Worm (Caenorhabditis elegans) whole organism, young adult: ENCODE data around the gene srw-21.

Experiments
- C06A6.2 ChIP-seq: fragments of 200-800 bp; sonication (Bioruptor generic); conservative IDR thresholded peaks from 2 replicates; pipeline ENCODE4 v1.3.6; 2022; ENCODE audit warnings: missing genetic modification characterization, missing compliant biosample characterization
- C17E4.6 ChIP-seq: fragments of 200-800 bp; sonication (Bioruptor generic); IDR thresholded peaks from 2 replicates; pipeline ENCODE4 v1.3.6; 2022; ENCODE audit warnings: missing genetic modification reagents, missing genetic modification characterization, missing compliant biosample characterization
- F23B12.7 ChIP-seq: sonication (generic microtip); optimal IDR thresholded peaks from 2 replicates; lab custom pipeline; 2017; ENCODE audit warnings: missing genetic modification characterization, mild to moderate bottlenecking, missing compliant biosample characterization, antibody characterized with exemption, moderate library complexity; ENCODE audit not compliant: insufficient read depth
- F33H1.4 ChIP-seq: fragments of 200-800 bp; sonication (Bioruptor generic); IDR thresholded peaks from 2 replicates; pipeline ENCODE4 v1.3.6; 2022; ENCODE audit warnings: missing genetic modification reagents, missing genetic modification characterization, missing compliant biosample characterization
- F37B4.10 ChIP-seq: fragments of 200-800 bp; sonication (Bioruptor generic); IDR thresholded peaks from 2 replicates; pipeline ENCODE4 v1.3.6; 2022; ENCODE audit warnings: missing genetic modification characterization, missing compliant biosample characterization
- F49E8.2 ChIP-seq: sonication (generic microtip); optimal IDR thresholded peaks from 3 replicates; lab custom pipeline; 2017; ENCODE audit warnings: missing genetic modification characterization, mild to moderate bottlenecking, missing compliant biosample characterization, antibody characterized with exemption, moderate library complexity; ENCODE audit not compliant: insufficient read depth
- F55B11.4 ChIP-seq: sonication (generic microtip); optimal IDR thresholded peaks from 2 replicates; lab custom pipeline; 2016; ENCODE audit warnings: missing compliant biosample characterization, missing genetic modification characterization, borderline replicate concordance; ENCODE audit not compliant: insufficient read depth
- F57C9.4 ChIP-seq: sonication (generic microtip); optimal IDR thresholded peaks from 2 replicates; lab custom pipeline; 2017; ENCODE audit warnings: mild to moderate bottlenecking, missing genetic modification characterization, missing compliant biosample characterization
- Y67H2A.10 ChIP-seq: fragments of 200-800 bp; sonication (Bioruptor generic); conservative IDR thresholded peaks from 2 replicates; pipeline ENCODE4 v1.3.6; 2022; ENCODE audit warnings: missing genetic modification reagents, missing genetic modification characterization, missing compliant biosample characterization
- ama-1 ChIP-seq, 3 experiments: fragments of 150-350 bp in 1 of 3; sonication (generic microtip) in 2 of 3; optimal IDR thresholded peaks; 2 replicates each; lab custom pipeline; 2014 to 2018; ENCODE audit warnings: missing biosample characterization in 2 of 3, missing genetic modification characterization in 2 of 3, missing genetic modification reagents in 2 of 3
- attf-6 ChIP-seq: fragments of 200-800 bp; sonication (Bioruptor generic); IDR thresholded peaks from 2 replicates; pipeline ENCODE4 v1.3.6; 2022; ENCODE audit warnings: missing genetic modification reagents, missing genetic modification characterization, missing compliant biosample characterization
- bed-1 ChIP-seq: fragments of 200-800 bp; sonication (Bioruptor generic); IDR thresholded peaks from 2 replicates; pipeline ENCODE4 v1.3.6; 2022; ENCODE audit warnings: missing genetic modification reagents, missing genetic modification characterization, missing compliant biosample characterization
- bed-2 ChIP-seq: fragments of 200-800 bp; sonication (Bioruptor generic); IDR thresholded peaks from 2 replicates; pipeline ENCODE4 v1.3.6; 2022; ENCODE audit warnings: missing genetic modification reagents, missing genetic modification characterization, missing compliant biosample characterization
- ceh-40 ChIP-seq: fragments of 200-800 bp; sonication (Bioruptor generic); IDR thresholded peaks from 2 replicates; pipeline ENCODE4 v1.3.6; 2022; ENCODE audit warnings: missing genetic modification characterization, missing compliant biosample characterization
- ceh-58 ChIP-seq: fragments of 200-800 bp; sonication (Bioruptor generic); IDR thresholded peaks from 2 replicates; pipeline ENCODE4 v1.3.6; 2022; ENCODE audit warnings: missing genetic modification characterization, missing compliant biosample characterization
- ceh-79 ChIP-seq: sonication (generic microtip); optimal IDR thresholded peaks from 2 replicates; lab custom pipeline; 2017; ENCODE audit warnings: mild to moderate bottlenecking, missing genetic modification characterization, missing compliant biosample characterization
- chd-7 ChIP-seq: sonication (generic microtip); optimal IDR thresholded peaks from 2 replicates; lab custom pipeline; 2016; ENCODE audit warnings: mild to moderate bottlenecking, missing genetic modification characterization, moderate library complexity, missing compliant biosample characterization
- dpff-1 ChIP-seq: sonication (generic microtip); optimal IDR thresholded peaks from 2 replicates; lab custom pipeline; 2017; ENCODE audit warnings: mild to moderate bottlenecking, missing genetic modification characterization, missing compliant biosample characterization
- efl-1 ChIP-seq: fragments of 150-350 bp; optimal IDR thresholded peaks from 2 replicates; lab custom pipeline; 2014; ENCODE audit warnings: missing biosample characterization, missing genetic modification reagents, missing genetic modification characterization
- egl-18 ChIP-seq: fragments of 200-800 bp; sonication (Bioruptor generic); IDR thresholded peaks from 2 replicates; pipeline ENCODE4 v1.3.6; 2022; ENCODE audit warnings: missing genetic modification reagents, missing genetic modification characterization, missing compliant biosample characterization
- him-1 ChIP-seq: sonication (generic microtip); optimal IDR thresholded peaks from 2 replicates; lab custom pipeline; 2016; ENCODE audit warnings: missing genotype, missing genetic modification reagents, missing genetic modification characterization, missing compliant biosample characterization
- hlh-12 ChIP-seq: sonication (generic microtip); optimal IDR thresholded peaks from 2 replicates; lab custom pipeline; 2016; ENCODE audit warnings: missing genetic modification characterization, missing compliant biosample characterization
- hmg-1.2 ChIP-seq: fragments of 200-800 bp; sonication (Bioruptor generic); IDR thresholded peaks from 2 replicates; pipeline ENCODE4 v1.3.6; 2022; ENCODE audit warnings: missing genetic modification reagents, missing genetic modification characterization, missing compliant biosample characterization
- hmg-20 ChIP-seq: fragments of 200-800 bp; sonication (Bioruptor generic); IDR thresholded peaks from 2 replicates; pipeline ENCODE4 v1.3.6; 2022; ENCODE audit warnings: missing genetic modification reagents, missing genetic modification characterization, missing compliant biosample characterization
- hrde-1 ChIP-seq: sonication (generic microtip); optimal IDR thresholded peaks from 2 replicates; lab custom pipeline; 2016; ENCODE audit warnings: missing genetic modification characterization, mild to moderate bottlenecking, missing compliant biosample characterization, moderate library complexity, missing genotype, missing genetic modification reagents, borderline replicate concordance
- hsf-1 ChIP-seq: fragments of 200-800 bp; sonication (Bioruptor generic); IDR thresholded peaks from 2 replicates; pipeline ENCODE4 v1.3.6; 2022; ENCODE audit warnings: missing genetic modification reagents, missing genetic modification characterization, missing compliant biosample characterization
- let-607 ChIP-seq, 2 experiments: fragments of 200-800 bp in 1 of 2; sonication (Bioruptor generic) in 1 of 2; sonication (generic microtip) in 1 of 2; optimal IDR thresholded peaks; 2 replicates each; lab custom pipeline; 2016 to 2018; ENCODE audit warnings: mild to moderate bottlenecking in 2 of 2, missing compliant biosample characterization in 2 of 2, missing genetic modification characterization in 2 of 2, moderate library complexity in 2 of 2, missing genotype in 1 of 2
- lin-35 ChIP-seq, 3 experiments: fragments of 150-350 bp in 2 of 3; sonication (generic microtip) in 1 of 3; optimal IDR thresholded peaks; 2 replicates each; lab custom pipeline; 2014 to 2018; ENCODE audit warnings: missing biosample characterization in 3 of 3, missing genetic modification characterization in 3 of 3, missing genetic modification reagents in 3 of 3
- lsy-27 ChIP-seq: sonication (generic microtip); optimal IDR thresholded peaks from 2 replicates; lab custom pipeline; 2017; ENCODE audit warnings: missing genetic modification characterization, mild to moderate bottlenecking, missing compliant biosample characterization, antibody characterized with exemption, missing genotype, borderline replicate concordance; ENCODE audit not compliant: insufficient read depth
- madf-6 ChIP-seq: fragments of 200-800 bp; sonication (Bioruptor generic); IDR thresholded peaks from 2 replicates; pipeline ENCODE4 v1.3.6; 2022; ENCODE audit warnings: missing genetic modification reagents, missing genetic modification characterization, missing compliant biosample characterization
- madf-8 ChIP-seq: fragments of 200-800 bp; sonication (Bioruptor generic); conservative IDR thresholded peaks from 2 replicates; pipeline ENCODE4 v1.3.6; 2022; ENCODE audit warnings: missing genetic modification reagents, missing genetic modification characterization, missing compliant biosample characterization
- mel-28 ChIP-seq: sonication (generic microtip); optimal IDR thresholded peaks from 2 replicates; lab custom pipeline; 2016; ENCODE audit warnings: borderline replicate concordance, mild to moderate bottlenecking, missing genetic modification characterization, missing compliant biosample characterization
- mxl-1 ChIP-seq: sonication (generic microtip); optimal IDR thresholded peaks from 2 replicates; lab custom pipeline; 2016; ENCODE audit warnings: missing genetic modification characterization, missing compliant biosample characterization
- nfya-1 ChIP-seq: sonication (generic microtip); optimal IDR thresholded peaks from 2 replicates; lab custom pipeline; 2017; ENCODE audit warnings: antibody characterized with exemption, missing compliant biosample characterization, missing genetic modification characterization, borderline replicate concordance; ENCODE audit not compliant: insufficient read depth
- nhr-120 ChIP-seq: fragments of 200-800 bp; sonication (Bioruptor generic); IDR thresholded peaks from 2 replicates; pipeline ENCODE4 v1.3.6; 2022; ENCODE audit warnings: missing genetic modification characterization, missing compliant biosample characterization
- nhr-179 ChIP-seq: sonication (generic microtip); optimal IDR thresholded peaks from 2 replicates; lab custom pipeline; 2016; ENCODE audit warnings: mild to moderate bottlenecking, missing genetic modification characterization, missing compliant biosample characterization
- rcor-1 ChIP-seq: fragments of 200-800 bp; sonication (Bioruptor generic); IDR thresholded peaks from 2 replicates; pipeline ENCODE4 v1.3.6; 2022; ENCODE audit warnings: missing genetic modification reagents, missing genetic modification characterization, missing compliant biosample characterization
- sea-2 ChIP-seq: fragments of 200-800 bp; sonication (Bioruptor generic); IDR thresholded peaks from 2 replicates; pipeline ENCODE4 v1.3.6; 2022; ENCODE audit warnings: missing genetic modification characterization, missing compliant biosample characterization
- snpc-1.1 ChIP-seq: sonication (generic microtip); optimal IDR thresholded peaks from 2 replicates; lab custom pipeline; 2017; ENCODE audit warnings: missing genetic modification characterization, mild to moderate bottlenecking, missing compliant biosample characterization, antibody characterized with exemption, moderate library complexity, missing genotype, missing genetic modification reagents; ENCODE audit not compliant: insufficient read depth
- tlf-1 ChIP-seq: fragments of 200-800 bp; sonication (Bioruptor generic); optimal IDR thresholded peaks from 2 replicates; lab custom pipeline; 2018; ENCODE audit warnings: mild to moderate bottlenecking, missing genetic modification characterization, missing compliant biosample characterization
- unc-130 ChIP-seq: sonication (generic microtip); optimal IDR thresholded peaks from 2 replicates; lab custom pipeline; 2016; ENCODE audit warnings: missing genetic modification reagents, missing genetic modification characterization, missing compliant biosample characterization
- xnd-1 ChIP-seq: sonication (generic microtip); optimal IDR thresholded peaks from 2 replicates; lab custom pipeline; 2016; ENCODE audit warnings: missing genotype, missing genetic modification reagents, missing genetic modification characterization, missing compliant biosample characterization
- zfh-2 ChIP-seq: fragments of 200-800 bp; sonication (Bioruptor generic); conservative IDR thresholded peaks from 2 replicates; pipeline ENCODE4 v1.3.6; 2022; ENCODE audit warnings: missing genetic modification reagents, missing genetic modification characterization, missing compliant biosample characterization
- ztf-18 ChIP-seq: sonication (generic microtip); optimal IDR thresholded peaks from 2 replicates; lab custom pipeline; 2016; ENCODE audit warnings: missing genotype, mild to moderate bottlenecking, missing genetic modification characterization, missing compliant biosample characterization
- ztf-6 ChIP-seq: fragments of 200-800 bp; sonication (Bioruptor generic); IDR thresholded peaks from 2 replicates; pipeline ENCODE4 v1.3.6; 2022; ENCODE audit warnings: missing genetic modification reagents, missing genetic modification characterization, missing compliant biosample characterization

srw-21 gene

DNA sequence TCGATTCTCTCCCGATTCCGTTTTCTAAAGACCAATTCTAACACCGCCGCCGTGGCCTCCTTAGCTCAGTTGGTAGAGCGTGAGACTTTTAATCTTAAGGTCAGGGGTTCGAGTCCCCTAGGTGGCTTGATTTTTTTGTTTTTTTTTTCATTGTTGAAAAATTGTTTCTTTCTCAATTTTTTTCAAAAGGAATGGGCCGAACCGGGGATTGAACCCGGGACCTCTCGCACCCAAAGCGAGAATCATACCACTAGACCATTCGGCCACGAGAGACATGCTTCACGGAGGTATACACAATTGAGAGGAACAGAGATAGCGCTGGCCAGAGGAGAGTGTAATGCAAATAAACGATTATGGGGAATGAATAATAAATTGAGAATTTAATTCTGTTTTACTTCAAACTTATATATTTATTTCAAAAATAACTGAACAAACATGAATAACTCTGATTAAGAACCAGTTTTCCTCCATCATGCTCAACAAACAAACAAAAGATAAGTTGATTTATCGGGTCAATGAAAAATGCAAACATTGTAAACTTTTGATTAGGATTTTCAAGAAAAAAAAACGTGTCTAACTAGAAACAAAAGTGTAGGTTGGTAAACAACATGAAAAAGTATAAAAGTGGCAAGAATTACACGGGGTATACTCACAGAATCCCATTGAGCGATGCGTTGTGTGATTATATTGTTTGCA lies 22.7 kb upstream of the srw-21 start, which contains the start of gene pqn-71 (continued):
- TF ChIP-seq him-1 (tag; lab: Kevin White, UChicago) (peak; percentile 99), madf-8 (GFP tag; lab: Robert Waterston, UW) (peak; percentile 69), nhr-179 (peak; percentile 31), hmg-20 (peak; percentile 89), dpff-1 (peak; percentile 54), lin-35 (GFP tag; optimal IDR thresholded peaks at IDR 0.05; lab: Kevin White, UChicago) (peak in 1 of 3 experiments; percentile 91), hlh-12 (tag; lab: Kevin White, UChicago) (peak; percentile 86), egl-18 (GFP tag; lab: Robert Waterston, UW) (0 out of 2 replicates have a peak, but pooled peaks have one; percentile 81), F55B11.4 (tag; lab: Kevin White, UChicago) (no peak), ztf-6 (GFP tag; lab: Robert Waterston, UW) (peak; percentile 88), ama-1 (optimal IDR thresholded peaks at IDR 0.05; lab: Kevin White, UChicago) (no peak), ama-1 (GFP tag; optimal IDR thresholded peaks at IDR 0.05; lab: Kevin White, UChicago) (peak; percentile 89 to 90), mxl-1 (peak; percentile 93), lsy-27 (peak; percentile 91), nfya-1 (no peak), snpc-1.1 (tag; lab: Kevin White, UChicago) (peak; percentile 83), mel-28 (tag; lab: Kevin White, UChicago) (peak; percentile 38), efl-1 (GFP tag; lab: Kevin White, UChicago) (peak; percentile 38), zfh-2 (GFP tag; lab: Robert Waterston, UW) (peak; percentile 80; the same call in 1 of the 2 replicates), madf-6 (GFP tag; lab: Robert Waterston, UW) (peak; percentile 77), tlf-1 (GFP tag; lab: Kevin White, UChicago) (peak; percentile 85), ztf-18 (tag; lab: Kevin White, UChicago) (peak; percentile 86), F23B12.7 (tag; lab: Kevin White, UChicago) (peak; percentile 95), attf-6 (GFP tag; lab: Robert Waterston, UW) (peak; percentile 90), hmg-1.2 (GFP tag; lab: Robert Waterston, UW) (peak; percentile 40), ceh-58 (peak; percentile 89; the same call in 1 of the 2 replicates), sea-2 (GFP tag; lab: Robert Waterston, UW) (peak; percentile 71; the same call in 1 of the 2 replicates), chd-7 (tag; lab: Kevin White, UChicago) (peak; percentile 90), rcor-1 (GFP tag; lab: Robert Waterston, UW) (peak; percentile 91), bed-2 (GFP tag; lab: Robert Waterston, UW) (0 out of 2 replicates have a peak, but pooled peaks have one; percentile 54), hsf-1 (peak; percentile 87), hrde-1 (tag; lab: Kevin White, UChicago) (peak; percentile 93), F49E8.2 (tag; lab: Kevin White, UChicago) (peak; percentile 56), ceh-40 (GFP tag; lab: Robert Waterston, UW) (peak; percentile 88; the same call in 1 of the 2 replicates), xnd-1 (peak; percentile 46), Y67H2A.10 (GFP tag; lab: Robert Waterston, UW) (0 out of 2 replicates have a peak, but pooled peaks have one; percentile 12), F37B4.10 (GFP tag; lab: Robert Waterston, UW) (0 out of 2 replicates have a peak, but pooled peaks have one; percentile 88), ceh-79 (peak; percentile 88), C17E4.6 (peak; percentile 93), nhr-120 (GFP tag; lab: Robert Waterston, UW) (peak; percentile 88; the same call in 1 of the 2 replicates), F33H1.4 (GFP tag; lab: Robert Waterston, UW) (peak; percentile 62), C06A6.2 (GFP tag; lab: Robert Waterston, UW) (peak; percentile 82), unc-130 (GFP tag; lab: Kevin White, UChicago) (peak; percentile 74), F57C9.4 (tag; lab: Kevin White, UChicago) (no peak), bed-1 (GFP tag; lab: Robert Waterston, UW) (0 out of 2 replicates have a peak, but pooled peaks have one; percentile 72), let-607 (tag; optimal IDR thresholded peaks at IDR 0.05; lab: Kevin White, UChicago) (peak; percentile 75 to 81)
